Comparison of ENCODE assay signal across 2 worm cellular contexts in the genomic region with DNA sequence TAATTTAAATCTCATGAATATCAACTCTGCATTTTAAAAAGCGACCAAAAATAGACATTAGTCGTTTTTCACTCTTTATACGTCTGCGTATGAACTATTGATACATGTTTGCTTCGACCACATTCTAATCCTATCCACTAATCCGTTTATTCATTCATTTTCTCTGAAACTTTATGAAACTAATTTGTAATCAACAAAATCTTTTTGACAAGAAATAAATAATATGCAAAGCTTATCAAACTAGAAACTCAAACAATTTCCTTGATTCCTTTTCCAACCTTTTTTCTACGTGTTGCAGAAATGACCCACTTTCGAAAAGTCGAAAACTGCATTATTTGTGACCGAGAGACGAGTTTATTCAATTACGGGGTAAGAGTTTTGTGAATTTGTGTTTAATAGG.
TF ChIP-seq lines count a peak whose summit lies in the region.

A gene (plus strand): TSS at position 301 of the 400 bp plus-strand sequence.

TF ChIP-seq in whole organism, L1 larva, 84 proteins besides CTCF, POLR2A, EP300 and RAD21:
- TF ChIP-seq aly-2 (tag; optimal IDR thresholded peaks at IDR 0.05; lab: Kevin White, UChicago) (no peak), nhr-85 (tag; lab: Kevin White, UChicago) (no peak), dsc-1 (tag; optimal IDR thresholded peaks at IDR 0.05; lab: Kevin White, UChicago) (peak; percentile 37), snpc-4 (tag; optimal IDR thresholded peaks at IDR 0.05; lab: Kevin White, UChicago) (no peak), tlp-1 (tag; optimal IDR thresholded peaks at IDR 0.05; lab: Kevin White, UChicago) (no peak)

TF ChIP-seq in whole organism, mixed stage, embryonic, 35 proteins besides CTCF, POLR2A, EP300 and RAD21:
- TF ChIP-seq ces-1 (GFP tag; optimal IDR thresholded peaks at IDR 0.05; lab: Kevin White, UChicago), result peak; percentile 86
- TF ChIP-seq unc-39 (tag; optimal IDR thresholded peaks at IDR 0.05; lab: Kevin White, UChicago), result no peak
TF ChIP-seq in whole organism, mixed stage, embryonic: peak in this region for 1.
